Fruit fly (Drosophila melanogaster) whole organism, adult: ENCODE results near the gene Mpi.

Source experiments
- CG11617 ChIP-seq: fragments of 200-800 bp; sonication (Bioruptor generic); optimal IDR thresholded peaks from 2 replicates; lab custom pipeline; 2017; ENCODE audit warnings: mild to moderate bottlenecking, missing biosample characterization, missing genetic modification reagents, missing genetic modification characterization
- Hr96 ChIP-seq: fragments of 200-800 bp; sonication (Bioruptor generic); optimal IDR thresholded peaks from 2 replicates; lab custom pipeline; 2016; ENCODE audit warnings: missing biosample characterization, missing genetic modification characterization
- Mnt ChIP-seq: fragments of 200-800 bp; sonication (Bioruptor generic); optimal IDR thresholded peaks from 2 replicates; lab custom pipeline; 2016; ENCODE audit warnings: missing biosample characterization, mild to moderate bottlenecking, missing genetic modification characterization
- cnc ChIP-seq, 2 experiments: fragments of >200 bp; optimal IDR thresholded peaks; 2 replicates each; lab custom pipeline; 2017
- kay ChIP-seq: fragments of 200-800 bp; sonication (Bioruptor generic); peaks from one replicate; lab custom pipeline; 2016; ENCODE audit warnings: missing biosample characterization, missing genetic modification characterization, borderline replicate concordance
- ovo ChIP-seq: fragments of 200-800 bp; sonication (Bioruptor generic); optimal IDR thresholded peaks from 2 replicates; lab custom pipeline; 2016; ENCODE audit warnings: missing biosample characterization, missing genetic modification characterization
- toe ChIP-seq: fragments of 200-800 bp; sonication (Bioruptor generic); optimal IDR thresholded peaks from 2 replicates; lab custom pipeline; 2016; ENCODE audit warnings: missing biosample characterization, missing genetic modification characterization

dm6 chr3R:9740713-9741112, 18.7 kb upstream of the Mpi start, which contains the start of gene Pnn:
- TF ChIP-seq Hr96 = no peak
- TF ChIP-seq ovo (GFP tag; lab: Kevin White, UChicago) = no peak
- TF ChIP-seq kay (GFP tag; lab: Kevin White, UChicago) = peak; percentile 58
- no peak for TF ChIP-seq cnc (optimal IDR thresholded peaks at IDR 0.05; lab: Kevin White, UChicago)
- peak; percentile 12 for TF ChIP-seq Mnt
- peak; percentile 10 for TF ChIP-seq CG11617 (GFP tag; lab: Kevin White, UChicago)
- TF ChIP-seq toe = no peak
